Worm (Caenorhabditis elegans): Measurements from ENCODE around the gene T06E8.8.
A peak's percentile ranks its signal among the peaks of the same experiment; 100 is the strongest.

The T06E8.8 gene

DNA sequence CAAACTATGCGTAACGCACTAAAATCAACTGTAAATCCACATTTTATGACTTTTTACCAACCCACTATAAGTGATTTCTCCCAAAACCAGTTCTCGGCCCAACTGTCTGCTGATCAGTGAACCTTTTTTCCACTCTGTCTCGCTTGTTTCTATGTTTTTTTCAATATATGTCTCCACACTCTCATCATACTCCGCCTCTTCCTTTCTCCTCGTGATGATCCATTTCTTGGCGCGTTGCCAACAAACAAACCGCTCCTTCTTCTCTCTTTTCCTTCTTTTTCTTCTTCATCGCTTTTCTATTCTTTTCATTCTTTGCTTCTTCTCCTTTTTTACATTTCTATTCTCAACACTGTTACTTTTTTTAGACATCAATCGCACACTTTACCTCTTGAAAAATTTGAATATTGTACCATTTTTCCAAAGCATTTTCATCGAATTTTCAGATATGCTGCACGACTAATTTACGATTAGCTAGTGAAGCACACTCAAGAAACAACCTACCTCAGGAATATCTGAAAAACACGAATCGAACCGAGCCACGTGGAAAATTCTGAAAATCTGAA, at the start of gene T06E8.8 (continued):
- peak in 1 of 2 experiments; percentile 80 for TF ChIP-seq unc-62 (GFP tag; optimal IDR thresholded peaks at IDR 0.05 in 1 of 2)
- TF ChIP-seq unc-62 (tag; optimal IDR thresholded peaks at IDR 0.05), result no peak
- TF ChIP-seq nhr-28 (tag; optimal IDR thresholded peaks at IDR 0.05), result peak; percentile 69
- no peak for TF ChIP-seq ceh-32 (tag; optimal IDR thresholded peaks at IDR 0.05; ENCODE audit: poor library complexity)
- no peak for TF ChIP-seq snpc-4 (tag; optimal IDR thresholded peaks at IDR 0.05)
- TF ChIP-seq egl-27 (tag; optimal IDR thresholded peaks at IDR 0.05), result no peak
- TF ChIP-seq nhr-6 (tag; optimal IDR thresholded peaks at IDR 0.05), result peak; percentile 76
- no peak for TF ChIP-seq mdt-29 (GFP tag; IDR thresholded peaks at IDR 0.05)
- TF ChIP-seq daf-8 (GFP tag; IDR thresholded peaks at IDR 0.05), result no peak
- TF ChIP-seq egl-43 (GFP tag; IDR thresholded peaks at IDR 0.05), result 0 out of 2 replicates have a peak, but pooled peaks have one; percentile 8
- TF ChIP-seq dmd-8 (GFP tag; IDR thresholded peaks at IDR 0.05), result no peak
- peak; percentile 69 for TF ChIP-seq mep-1 (tag; optimal IDR thresholded peaks at IDR 0.05)
- peak in 1 of 2 experiments; percentile 88 for TF ChIP-seq mdl-1 (tag; optimal IDR thresholded peaks at IDR 0.05)
- TF ChIP-seq dmd-9 (GFP tag; IDR thresholded peaks at IDR 0.05), result no peak
- no peak for TF ChIP-seq mxl-2 (GFP tag; conservative IDR thresholded peaks at IDR 0.05)
- no peak for TF ChIP-seq ceh-28 (tag; optimal IDR thresholded peaks at IDR 0.05)
- TF ChIP-seq vab-7 (GFP tag; IDR thresholded peaks at IDR 0.05), result no peak
- no peak for TF ChIP-seq Y48G9A.11 (GFP tag; IDR thresholded peaks at IDR 0.05)
- TF ChIP-seq nhr-237 (tag; optimal IDR thresholded peaks at IDR 0.05), result no peak
- TF ChIP-seq lir-3 (tag; optimal IDR thresholded peaks at IDR 0.05), result no peak
- no peak for TF ChIP-seq lin-13 (GFP tag; optimal IDR thresholded peaks at IDR 0.05)
- no peak for TF ChIP-seq nhr-102 (tag; optimal IDR thresholded peaks at IDR 0.05)
- peak; percentile 51 for TF ChIP-seq mes-2 (tag; optimal IDR thresholded peaks at IDR 0.05; ENCODE audit: poor library complexity, severe bottlenecking)
- peak; percentile 59 for TF ChIP-seq mxl-3 (GFP tag; optimal IDR thresholded peaks at IDR 0.05)
- no peak for TF ChIP-seq madf-9 (GFP tag; conservative IDR thresholded peaks at IDR 0.05)
- TF ChIP-seq set-16 (GFP tag; IDR thresholded peaks at IDR 0.05), result 0 out of 2 replicates have a peak, but pooled peaks have one; percentile 11
- TF ChIP-seq T26A8.4 (GFP tag; IDR thresholded peaks at IDR 0.05), result no peak
- TF ChIP-seq lsy-2 (tag; optimal IDR thresholded peaks at IDR 0.05), result peak; percentile 4 to 86
- TF ChIP-seq pha-4 (GFP tag; IDR thresholded peaks at IDR 0.05), result peak; percentile 41
- TF ChIP-seq pha-4 (tag; optimal IDR thresholded peaks at IDR 0.05), result no peak
- no peak for TF ChIP-seq ZK546.5 (tag; optimal IDR thresholded peaks at IDR 0.05)
- TF ChIP-seq madf-5 (GFP tag; IDR thresholded peaks at IDR 0.05), result no peak
- no peak for TF ChIP-seq ceh-62 (tag; optimal IDR thresholded peaks at IDR 0.05)
- no peak for TF ChIP-seq ctbp-1 (GFP tag; IDR thresholded peaks at IDR 0.05)
- no peak for TF ChIP-seq Y5F2A.4 (GFP tag; optimal IDR thresholded peaks at IDR 0.05)
- no peak for TF ChIP-seq zip-11 (GFP tag; IDR thresholded peaks at IDR 0.05)
- no peak for TF ChIP-seq zfp-3 (GFP tag; conservative IDR thresholded peaks at IDR 0.05)
- TF ChIP-seq lin-1 (GFP tag; IDR thresholded peaks at IDR 0.05), result no peak
- no peak for TF ChIP-seq F37D6.2 (tag; optimal IDR thresholded peaks at IDR 0.05)
- no peak for TF ChIP-seq zip-2 (tag; optimal IDR thresholded peaks at IDR 0.05)
- TF ChIP-seq ceh-82 (tag; optimal IDR thresholded peaks at IDR 0.05), result no peak
- TF ChIP-seq zag-1 (tag; optimal IDR thresholded peaks at IDR 0.05), result no peak
- no peak for TF ChIP-seq saeg-2 (GFP tag; IDR thresholded peaks at IDR 0.05)
- TF ChIP-seq F10B5.3 (tag; optimal IDR thresholded peaks at IDR 0.05), result no peak
- no peak for TF ChIP-seq aha-1 (tag)
- no peak for TF ChIP-seq ZK337.2 (GFP tag; IDR thresholded peaks at IDR 0.05)
- TF ChIP-seq nhr-25 (tag; optimal IDR thresholded peaks at IDR 0.05; ENCODE audit: borderline replicate concordance, insufficient read depth), result peak; percentile 54
- no peak for TF ChIP-seq ama-1 (optimal IDR thresholded peaks at IDR 0.05)
- TF ChIP-seq daf-12 (tag; optimal IDR thresholded peaks at IDR 0.05), result no peak
- TF ChIP-seq R02D3.7 (tag; optimal IDR thresholded peaks at IDR 0.05), result no peak
- no peak for TF ChIP-seq spr-1 (tag; optimal IDR thresholded peaks at IDR 0.05)
- peak; percentile 93 for TF ChIP-seq hlh-30 (tag; optimal IDR thresholded peaks at IDR 0.05; ENCODE audit: insufficient read depth)

All from whole organism, L4 larva.